Worm (Caenorhabditis elegans) whole organism, young adult: ENCODE data around the gene AC3.12.

Source experiments
- B0336.3 ChIP-seq: fragments of 200-800 bp; sonication (Bioruptor generic); IDR thresholded peaks from 2 replicates; pipeline ENCODE4 v1.3.6; 2022; ENCODE audit warnings: missing genetic modification characterization, missing compliant biosample characterization
- C17E4.6 ChIP-seq: fragments of 200-800 bp; sonication (Bioruptor generic); IDR thresholded peaks from 2 replicates; pipeline ENCODE4 v1.3.6; 2022; ENCODE audit warnings: missing genetic modification reagents, missing genetic modification characterization, missing compliant biosample characterization
- D2030.7 ChIP-seq: fragments of 200-800 bp; sonication (Bioruptor generic); IDR thresholded peaks from 2 replicates; pipeline ENCODE4 v1.3.6; 2022; ENCODE audit warnings: missing genetic modification reagents, missing genetic modification characterization, missing compliant biosample characterization
- F10E7.11 ChIP-seq: sonication (generic microtip); optimal IDR thresholded peaks from 2 replicates; lab custom pipeline; 2017; ENCODE audit warnings: mild to moderate bottlenecking, missing genetic modification characterization, moderate library complexity, missing compliant biosample characterization
- F22D6.2 ChIP-seq: sonication (generic microtip); optimal IDR thresholded peaks from 2 replicates; lab custom pipeline; 2016; ENCODE audit warnings: mild to moderate bottlenecking, missing genetic modification characterization, missing compliant biosample characterization
- F39B2.1 ChIP-seq: fragments of 200-800 bp; sonication (Bioruptor generic); IDR thresholded peaks from 2 replicates; pipeline ENCODE4 v1.3.6; 2022; ENCODE audit warnings: missing genetic modification reagents, missing genetic modification characterization, missing compliant biosample characterization
- F49E8.2 ChIP-seq: sonication (generic microtip); optimal IDR thresholded peaks from 3 replicates; lab custom pipeline; 2017; ENCODE audit warnings: missing genetic modification characterization, mild to moderate bottlenecking, missing compliant biosample characterization, antibody characterized with exemption, moderate library complexity; ENCODE audit not compliant: insufficient read depth
- F52B5.7 ChIP-seq: sonication (generic microtip); optimal IDR thresholded peaks from 2 replicates; lab custom pipeline; 2016; ENCODE audit warnings: mild to moderate bottlenecking, missing genetic modification characterization, missing compliant biosample characterization
- F57C9.4 ChIP-seq: sonication (generic microtip); optimal IDR thresholded peaks from 2 replicates; lab custom pipeline; 2017; ENCODE audit warnings: mild to moderate bottlenecking, missing genetic modification characterization, missing compliant biosample characterization
- K11D2.4 ChIP-seq: fragments of 200-800 bp; sonication (Bioruptor generic); IDR thresholded peaks from 2 replicates; pipeline ENCODE4 v1.3.6; 2022; ENCODE audit warnings: missing genetic modification reagents, missing genetic modification characterization, missing compliant biosample characterization
- Y56A3A.18 ChIP-seq: fragments of 200-800 bp; sonication (Bioruptor generic); IDR thresholded peaks from 2 replicates; pipeline ENCODE4 v1.3.6; 2022; ENCODE audit warnings: missing genetic modification reagents, missing genetic modification characterization, missing compliant biosample characterization
- Y79H2A.3 ChIP-seq: fragments of 200-800 bp; sonication (Bioruptor generic); conservative IDR thresholded peaks from 2 replicates; pipeline ENCODE4 v1.3.6; 2022; ENCODE audit warnings: missing genetic modification reagents, missing genetic modification characterization, missing compliant biosample characterization
- Y95B8A.8 ChIP-seq: fragments of 200-800 bp; sonication (Bioruptor generic); IDR thresholded peaks from 2 replicates; pipeline ENCODE4 v1.3.6; 2022; ENCODE audit warnings: missing genetic modification reagents, missing genetic modification characterization, missing compliant biosample characterization
- ZK185.1 ChIP-seq: sonication (generic microtip); optimal IDR thresholded peaks from 2 replicates; lab custom pipeline; 2016; ENCODE audit warnings: mild to moderate bottlenecking, missing genetic modification characterization, missing compliant biosample characterization; ENCODE audit not compliant: poor library complexity, severe bottlenecking
- aptf-3 ChIP-seq: fragments of 200-800 bp; sonication (Bioruptor generic); IDR thresholded peaks from 2 replicates; pipeline ENCODE4 v1.3.6; 2022; ENCODE audit warnings: missing genetic modification characterization, missing compliant biosample characterization
- atf-7 ChIP-seq: sonication (generic microtip); optimal IDR thresholded peaks from 2 replicates; lab custom pipeline; 2017; ENCODE audit warnings: mild to moderate bottlenecking, missing genetic modification characterization, missing compliant biosample characterization
- athp-1 ChIP-seq: sonication (generic microtip); optimal IDR thresholded peaks from 2 replicates; lab custom pipeline; 2017; ENCODE audit warnings: mild to moderate bottlenecking, missing genetic modification characterization, missing compliant biosample characterization
- attf-6 ChIP-seq: fragments of 200-800 bp; sonication (Bioruptor generic); IDR thresholded peaks from 2 replicates; pipeline ENCODE4 v1.3.6; 2022; ENCODE audit warnings: missing genetic modification reagents, missing genetic modification characterization, missing compliant biosample characterization
- cebp-1 ChIP-seq, 2 experiments: fragments of 200-800 bp in 1 of 2; sonication (Bioruptor generic) in 1 of 2; sonication (generic microtip) in 1 of 2; IDR thresholded peaks in 1 of 2; optimal IDR thresholded peaks in 1 of 2; 2 replicates each; pipeline versions ENCODE4 v1.3.6 to Lab custom; 2017 to 2022; ENCODE audit warnings: missing compliant biosample characterization in 2 of 2, missing genetic modification characterization in 2 of 2, mild to moderate bottlenecking in 1 of 2, missing genetic modification reagents in 1 of 2, moderate library complexity in 1 of 2
- cebp-2 ChIP-seq: fragments of 200-800 bp; sonication (Bioruptor generic); IDR thresholded peaks from 2 replicates; pipeline ENCODE4 v1.3.6; 2022; ENCODE audit warnings: missing genetic modification characterization, missing compliant biosample characterization
- ceh-27 ChIP-seq: fragments of 200-800 bp; sonication (Bioruptor generic); optimal IDR thresholded peaks from 2 replicates; lab custom pipeline; 2018; ENCODE audit warnings: mild to moderate bottlenecking, missing genetic modification characterization, moderate library complexity, missing compliant biosample characterization
- ceh-40 ChIP-seq: fragments of 200-800 bp; sonication (Bioruptor generic); IDR thresholded peaks from 2 replicates; pipeline ENCODE4 v1.3.6; 2022; ENCODE audit warnings: missing genetic modification characterization, missing compliant biosample characterization
- ceh-79 ChIP-seq: sonication (generic microtip); optimal IDR thresholded peaks from 2 replicates; lab custom pipeline; 2017; ENCODE audit warnings: mild to moderate bottlenecking, missing genetic modification characterization, missing compliant biosample characterization
- ceh-91 ChIP-seq: fragments of 200-800 bp; sonication (Bioruptor generic); IDR thresholded peaks from 2 replicates; pipeline ENCODE4 v1.3.6; 2022; ENCODE audit warnings: missing genetic modification reagents, missing genetic modification characterization, missing compliant biosample characterization
- chd-7 ChIP-seq: sonication (generic microtip); optimal IDR thresholded peaks from 2 replicates; lab custom pipeline; 2016; ENCODE audit warnings: mild to moderate bottlenecking, missing genetic modification characterization, moderate library complexity, missing compliant biosample characterization
- dox-1 ChIP-seq: fragments of 200-800 bp; sonication (Bioruptor generic); IDR thresholded peaks from 2 replicates; pipeline ENCODE4 v1.3.6; 2022; ENCODE audit warnings: missing genetic modification reagents, missing genetic modification characterization, missing compliant biosample characterization
- egl-18 ChIP-seq: fragments of 200-800 bp; sonication (Bioruptor generic); IDR thresholded peaks from 2 replicates; pipeline ENCODE4 v1.3.6; 2022; ENCODE audit warnings: missing genetic modification reagents, missing genetic modification characterization, missing compliant biosample characterization
- egrh-3 ChIP-seq: fragments of 200-800 bp; sonication (Bioruptor generic); IDR thresholded peaks from 2 replicates; pipeline ENCODE4 v1.3.6; 2022; ENCODE audit warnings: missing genetic modification reagents, missing genetic modification characterization, missing compliant biosample characterization
- ekl-4 ChIP-seq: fragments of 200-800 bp; sonication (Bioruptor generic); IDR thresholded peaks from 2 replicates; pipeline ENCODE4 v1.3.6; 2022; ENCODE audit warnings: missing genetic modification reagents, missing genetic modification characterization, missing compliant biosample characterization
- hmg-1.2 ChIP-seq: fragments of 200-800 bp; sonication (Bioruptor generic); IDR thresholded peaks from 2 replicates; pipeline ENCODE4 v1.3.6; 2022; ENCODE audit warnings: missing genetic modification reagents, missing genetic modification characterization, missing compliant biosample characterization
- hrde-1 ChIP-seq: sonication (generic microtip); optimal IDR thresholded peaks from 2 replicates; lab custom pipeline; 2016; ENCODE audit warnings: missing genetic modification characterization, mild to moderate bottlenecking, missing compliant biosample characterization, moderate library complexity, missing genotype, missing genetic modification reagents, borderline replicate concordance
- hsf-1 ChIP-seq: fragments of 200-800 bp; sonication (Bioruptor generic); IDR thresholded peaks from 2 replicates; pipeline ENCODE4 v1.3.6; 2022; ENCODE audit warnings: missing genetic modification reagents, missing genetic modification characterization, missing compliant biosample characterization
- lag-1 ChIP-seq: fragments of 200-800 bp; sonication (Bioruptor generic); IDR thresholded peaks from 2 replicates; pipeline ENCODE4 v1.3.6; 2022; ENCODE audit warnings: missing genetic modification reagents, missing genetic modification characterization, missing compliant biosample characterization
- lin-54 ChIP-seq: fragments of 200-800 bp; sonication (Bioruptor generic); optimal IDR thresholded peaks from 2 replicates; lab custom pipeline; 2018; ENCODE audit warnings: mild to moderate bottlenecking, missing genetic modification characterization, missing compliant biosample characterization
- madf-10 ChIP-seq: sonication (generic microtip); optimal IDR thresholded peaks from 2 replicates; lab custom pipeline; 2016; ENCODE audit warnings: mild to moderate bottlenecking, missing genetic modification characterization, missing compliant biosample characterization
- madf-3 ChIP-seq: fragments of 200-800 bp; sonication (Bioruptor generic); IDR thresholded peaks from 2 replicates; pipeline ENCODE4 v1.3.6; 2022; ENCODE audit warnings: missing genetic modification reagents, missing genetic modification characterization, missing compliant biosample characterization
- madf-6 ChIP-seq: fragments of 200-800 bp; sonication (Bioruptor generic); IDR thresholded peaks from 2 replicates; pipeline ENCODE4 v1.3.6; 2022; ENCODE audit warnings: missing genetic modification reagents, missing genetic modification characterization, missing compliant biosample characterization
- pbrm-1 ChIP-seq: fragments of 200-800 bp; sonication (Bioruptor generic); IDR thresholded peaks from 2 replicates; pipeline ENCODE4 v1.3.6; 2022; ENCODE audit warnings: missing genetic modification reagents, missing genetic modification characterization, missing compliant biosample characterization
- snpc-3.4 ChIP-seq: sonication (generic microtip); optimal IDR thresholded peaks from 2 replicates; lab custom pipeline; 2017; ENCODE audit warnings: missing genetic modification characterization, mild to moderate bottlenecking, missing compliant biosample characterization, antibody characterized with exemption, moderate library complexity, missing genotype, missing genetic modification reagents
- sptf-2 ChIP-seq: fragments of 200-800 bp; sonication (Bioruptor generic); optimal IDR thresholded peaks from 2 replicates; lab custom pipeline; 2018; ENCODE audit warnings: mild to moderate bottlenecking, missing genetic modification characterization, missing compliant biosample characterization
- tlf-1 ChIP-seq: fragments of 200-800 bp; sonication (Bioruptor generic); optimal IDR thresholded peaks from 2 replicates; lab custom pipeline; 2018; ENCODE audit warnings: mild to moderate bottlenecking, missing genetic modification characterization, missing compliant biosample characterization
- ztf-22 ChIP-seq: fragments of 200-800 bp; sonication (Bioruptor generic); optimal IDR thresholded peaks from 2 replicates; lab custom pipeline; 2018; ENCODE audit warnings: mild to moderate bottlenecking, missing genetic modification characterization, moderate library complexity, missing compliant biosample characterization
- ztf-28 ChIP-seq: fragments of 200-800 bp; sonication (Bioruptor generic); IDR thresholded peaks from 2 replicates; pipeline ENCODE4 v1.3.6; 2022; ENCODE audit warnings: missing genetic modification reagents, missing genetic modification characterization, missing compliant biosample characterization

The AC3.12 gene

DNA sequence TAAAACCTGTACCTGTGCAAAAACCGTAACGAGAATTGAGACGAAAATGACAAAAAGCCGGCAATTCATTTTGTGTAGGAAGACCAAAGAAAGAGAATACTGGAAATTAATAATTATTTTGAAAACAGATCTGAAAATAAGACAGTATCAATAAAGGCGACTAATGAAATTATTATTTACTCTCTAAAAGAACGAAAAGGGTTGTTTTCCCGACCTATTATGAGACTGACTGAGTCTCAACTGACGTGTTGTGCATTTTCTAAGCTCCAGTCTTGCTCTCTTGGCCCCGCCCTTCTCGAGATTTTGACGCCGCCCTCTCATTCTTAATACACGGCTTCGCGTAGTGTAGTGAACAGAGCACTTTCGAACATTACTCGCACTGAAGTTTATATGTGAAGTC lies 29.1 kb downstream of the AC3.12 start, which contains the start of gene K07C5.9:
Gene K07C5.9 (minus strand): TSS at position 101 of the 400 bp plus-strand sequence.
- no peak for TF ChIP-seq F49E8.2 (tag; lab: Kevin White, UChicago)
- TF ChIP-seq madf-6 (GFP tag; lab: Robert Waterston, UW) = 0 out of 2 replicates have a peak, but pooled peaks have one; percentile 43
- TF ChIP-seq ztf-22 = no peak
- TF ChIP-seq sptf-2 (GFP tag; lab: Kevin White, UChicago) = no peak
- peak; percentile 6 for TF ChIP-seq snpc-3.4 (tag; lab: Kevin White, UChicago)
- no peak for TF ChIP-seq Y79H2A.3 (GFP tag; lab: Robert Waterston, UW)
- TF ChIP-seq ekl-4 (GFP tag; lab: Robert Waterston, UW) = 0 out of 2 replicates have a peak, but pooled peaks have one; percentile 26

DNA sequence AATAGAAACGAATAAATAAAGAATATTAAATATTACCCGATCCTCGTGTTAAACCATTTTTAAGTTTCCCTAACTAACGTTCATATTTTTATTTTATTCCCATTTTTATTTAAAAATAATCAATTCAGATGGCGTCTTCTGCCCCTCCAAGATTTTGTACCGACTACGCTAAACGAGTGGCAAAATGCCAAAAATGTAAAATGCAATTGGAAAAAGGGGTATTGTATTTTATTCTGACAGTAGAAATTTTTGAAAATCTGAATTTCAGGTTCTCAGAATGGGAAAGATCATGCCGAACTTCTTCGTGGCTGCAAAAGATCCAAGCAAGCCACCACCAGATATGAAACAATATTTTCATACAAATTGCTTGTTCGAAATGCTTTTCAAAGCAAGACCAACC lies 36.3 kb downstream of the AC3.12 start, which contains the start of gene K07C5.3:
Gene K07C5.3 (plus strand): TSS at position 129 of the 400 bp plus-strand sequence.
- TF ChIP-seq dox-1 (GFP tag; lab: Robert Waterston, UW) (no peak), aptf-3 (GFP tag; lab: Robert Waterston, UW) (0 out of 2 replicates have a peak, but pooled peaks have one; percentile 71), B0336.3 (0 out of 2 replicates have a peak, but pooled peaks have one; percentile 11), Y79H2A.3 (GFP tag; lab: Robert Waterston, UW) (peak; percentile 66; the same call in 1 of the 2 replicates), pbrm-1 (GFP tag; lab: Robert Waterston, UW) (peak; percentile 48; the same call in 1 of the 2 replicates), madf-10 (tag; lab: Kevin White, UChicago) (no peak), madf-3 (GFP tag; lab: Robert Waterston, UW) (peak; percentile 76), atf-7 (tag; lab: Kevin White, UChicago) (peak; percentile 27), cebp-2 (GFP tag; lab: Robert Waterston, UW) (no peak), attf-6 (GFP tag; lab: Robert Waterston, UW) (0 out of 2 replicates have a peak, but pooled peaks have one; percentile 17), ceh-79 (tag; lab: Kevin White, UChicago) (peak; percentile 39), F52B5.7 (peak; percentile 8), chd-7 (peak; percentile 38), F39B2.1 (GFP tag; lab: Robert Waterston, UW) (peak; percentile 71; the same call in 1 of the 2 replicates), cebp-1 (GFP tag; IDR thresholded peaks at IDR 0.05; lab: Robert Waterston, UW) (no peak), cebp-1 (tag; optimal IDR thresholded peaks at IDR 0.05; lab: Kevin White, UChicago) (peak; percentile 9), F22D6.2 (no peak), athp-1 (peak; percentile 74), lin-54 (GFP tag; lab: Kevin White, UChicago) (peak; percentile 2), ekl-4 (GFP tag; lab: Robert Waterston, UW) (0 out of 2 replicates have a peak, but pooled peaks have one; percentile 59), lag-1 (GFP tag; lab: Robert Waterston, UW) (no peak), F57C9.4 (no peak), hsf-1 (GFP tag; lab: Robert Waterston, UW) (peak; percentile 63), ceh-40 (GFP tag; lab: Robert Waterston, UW) (no peak), F10E7.11 (tag; lab: Kevin White, UChicago) (peak; percentile 56), D2030.7 (GFP tag; lab: Robert Waterston, UW) (peak; percentile 15; the same call in 1 of the 2 replicates), hmg-1.2 (GFP tag; lab: Robert Waterston, UW) (0 out of 2 replicates have a peak, but pooled peaks have one; percentile 6)
- TF ChIP-seq, all 124 proteins: peak for 19

DNA sequence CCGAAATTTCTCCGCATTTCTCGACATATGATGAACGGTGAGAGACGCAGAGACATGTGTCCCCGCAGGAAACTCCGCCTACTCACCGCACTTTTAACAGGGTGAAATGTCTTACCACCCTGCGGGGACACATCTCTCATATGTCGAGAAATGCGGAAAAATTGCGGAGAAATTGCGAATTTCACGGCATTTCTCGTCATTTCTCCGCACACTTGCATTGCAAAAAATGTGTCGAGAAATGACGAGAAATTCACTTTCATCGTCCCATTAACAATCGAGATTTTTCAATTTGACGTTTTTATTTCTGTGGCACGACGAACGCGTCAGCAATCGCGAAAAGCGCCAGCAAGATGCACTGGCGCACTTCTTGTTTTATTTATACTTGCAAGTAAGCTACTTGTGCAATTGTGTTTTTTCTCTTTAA lies 37.3 kb downstream of the AC3.12 start, which contains the start of gene K07C5.13:
Gene K07C5.13 (plus strand): TSS at position 151 of the 424 bp plus-strand sequence.
- TF ChIP-seq tlf-1 (GFP tag; lab: Kevin White, UChicago) = peak; percentile 70
- TF ChIP-seq attf-6 (GFP tag; lab: Robert Waterston, UW) = peak; percentile 70
- peak; percentile 82 for TF ChIP-seq egl-18 (GFP tag; lab: Robert Waterston, UW)
- TF ChIP-seq ceh-91 (GFP tag; lab: Robert Waterston, UW) = peak; percentile 89
- peak; percentile 100 for TF ChIP-seq F39B2.1 (GFP tag; lab: Robert Waterston, UW)
- peak; percentile 99 for TF ChIP-seq dox-1 (GFP tag; lab: Robert Waterston, UW)
- peak; percentile 96 for TF ChIP-seq K11D2.4 (GFP tag; lab: Robert Waterston, UW)
- peak; percentile 43 for TF ChIP-seq ZK185.1 (tag; lab: Kevin White, UChicago)
- peak; percentile 89; the same call in 1 of the 2 replicates for TF ChIP-seq Y56A3A.18 (GFP tag; lab: Robert Waterston, UW)
- TF ChIP-seq hrde-1 = peak; percentile 29
- TF ChIP-seq chd-7 = peak; percentile 75
- TF ChIP-seq egrh-3 (GFP tag; lab: Robert Waterston, UW) = peak; percentile 43
- peak; percentile 42 for TF ChIP-seq ceh-27 (GFP tag; lab: Kevin White, UChicago)
- TF ChIP-seq Y95B8A.8 (GFP tag; lab: Robert Waterston, UW) = peak; percentile 88
- peak; percentile 95 for TF ChIP-seq D2030.7 (GFP tag; lab: Robert Waterston, UW)
- TF ChIP-seq C17E4.6 (GFP tag; lab: Robert Waterston, UW) = peak; percentile 87
- TF ChIP-seq ztf-28 (GFP tag; lab: Robert Waterston, UW) = peak; percentile 88; the same call in 1 of the 2 replicates
- TF ChIP-seq cebp-1 (GFP tag; IDR thresholded peaks at IDR 0.05; lab: Robert Waterston, UW) = peak; percentile 69
- peak; percentile 82 for TF ChIP-seq cebp-1 (tag; optimal IDR thresholded peaks at IDR 0.05; lab: Kevin White, UChicago)
